Worm (Caenorhabditis elegans): Measurements from ENCODE around the gene srbc-49.
"Not testable (repeated sequence)": the region's sequence is repeated elsewhere in the genome, so short reads cannot be mapped to it uniquely, and the experiment has no call there.

- not testable (repeated sequence) for TF ChIP-seq tra-1 (GFP tag; IDR thresholded peaks at IDR 0.05); ceh-82 (tag; optimal IDR thresholded peaks at IDR 0.05); unc-62 (tag; optimal IDR thresholded peaks at IDR 0.05)
- peak in 1 of 2 experiments; percentile 48 for TF ChIP-seq unc-62 (GFP tag; optimal IDR thresholded peaks at IDR 0.05 in 1 of 2)
Observed at ce11 chrV:15850276-15850811, 28.8 kb downstream of the srbc-49 start, which contains the start of gene srh-147.
